Fruit fly (Drosophila melanogaster): Measurements from ENCODE around the gene CG12219.

The CG12219 gene

DNA sequence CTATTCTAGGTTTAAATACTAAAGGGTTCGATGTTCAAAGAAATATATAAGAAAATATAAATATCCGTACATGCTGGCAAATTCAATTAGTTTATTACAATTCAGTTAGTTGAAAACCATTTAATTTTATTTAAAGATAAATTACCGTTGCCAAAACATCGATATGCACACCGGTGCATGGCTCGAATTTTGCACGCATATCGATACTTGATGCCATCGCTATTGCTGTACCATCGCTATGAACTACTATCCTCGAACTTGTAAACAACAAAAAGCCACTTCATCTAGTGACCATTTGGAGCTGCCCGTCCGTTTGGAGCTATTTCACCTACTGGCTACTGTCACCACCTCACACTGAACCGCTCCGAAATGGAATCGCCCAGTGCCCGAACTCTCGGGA, 40.2 kb downstream of the CG12219 start, which contains the start of gene Josd (continued):
- TF ChIP-seq fu2 (GFP tag; optimal IDR thresholded peaks at IDR 0.05) (no peak), YL-1 (GFP tag; optimal IDR thresholded peaks at IDR 0.05) (peak; percentile 19), h (optimal IDR thresholded peaks at IDR 0.05) (no peak), vvl (GFP tag; IDR thresholded peaks at IDR 0.05) (0 out of 2 replicates have a peak, but pooled peaks have one; percentile 8), chn (GFP tag; optimal IDR thresholded peaks at IDR 0.05) (no peak), hth (optimal IDR thresholded peaks at IDR 0.05) (no peak), dm (GFP tag; optimal IDR thresholded peaks at IDR 0.05) (no peak), chinmo (GFP tag; IDR thresholded peaks at IDR 0.05; ENCODE audit: partially characterized antibody) (peak; percentile 70; the same call in 1 of the 4 replicates), CG9437 (GFP tag; optimal IDR thresholded peaks at IDR 0.05) (no peak), CG12299 (tag; optimal IDR thresholded peaks at IDR 0.05) (no peak), tna (GFP tag; IDR thresholded peaks at IDR 0.05; ENCODE audit: partially characterized antibody) (peak; percentile 54), Doc3 (GFP tag; IDR thresholded peaks at IDR 0.05; ENCODE audit: partially characterized antibody) (peak; percentile 77), CG17612 (GFP tag; IDR thresholded peaks at IDR 0.05) (no peak), CG14710 (tag; optimal IDR thresholded peaks at IDR 0.05) (peak; percentile 30), CG7963 (GFP tag; IDR thresholded peaks at IDR 0.05; ENCODE audit: partially characterized antibody) (peak; percentile 70; the same call in 2 of the 3 replicates), CG4707 (GFP tag; optimal IDR thresholded peaks at IDR 0.05) (no peak), hb (GFP tag; IDR thresholded peaks at IDR 0.05; ENCODE audit: partially characterized antibody) (peak; percentile 76), ara (GFP tag; IDR thresholded peaks at IDR 0.05) (no peak), BEAF-32 (GFP tag; optimal IDR thresholded peaks at IDR 0.05) (peak; percentile 85), Stat92E (GFP tag; optimal IDR thresholded peaks at IDR 0.05) (no peak), Dip3 (GFP tag; optimal IDR thresholded peaks at IDR 0.05) (no peak), shn (GFP tag; optimal IDR thresholded peaks at IDR 0.05) (no peak), sug (tag; optimal IDR thresholded peaks at IDR 0.05) (peak; percentile 11), Lhr (GFP tag; optimal IDR thresholded peaks at IDR 0.05) (no peak), CG12769 (tag; optimal IDR thresholded peaks at IDR 0.05) (no peak), pho (GFP tag; optimal IDR thresholded peaks at IDR 0.05) (no peak), CG14860 (GFP tag; IDR thresholded peaks at IDR 0.05; ENCODE audit: partially characterized antibody) (peak; percentile 69), zen2 (GFP tag; IDR thresholded peaks at IDR 0.05; ENCODE audit: partially characterized antibody) (peak; percentile 72), CG8290 (GFP tag; optimal IDR thresholded peaks at IDR 0.05) (no peak), CG8290 (tag; optimal IDR thresholded peaks at IDR 0.05) (peak in 1 of 2 experiments; percentile 41), CG8944 (GFP tag; optimal IDR thresholded peaks at IDR 0.05) (no peak), HmgZ (tag; optimal IDR thresholded peaks at IDR 0.05) (no peak), Pdp1 (GFP tag; optimal IDR thresholded peaks at IDR 0.05) (no peak), CG15514 (GFP tag; optimal IDR thresholded peaks at IDR 0.05) (peak; percentile 93), Ptx1 (GFP tag; IDR thresholded peaks at IDR 0.05) (no peak), D19A (tag; optimal IDR thresholded peaks at IDR 0.05) (no peak), CG30020 (tag; optimal IDR thresholded peaks at IDR 0.05) (peak; percentile 7), Dp (GFP tag; optimal IDR thresholded peaks at IDR 0.05) (peak; percentile 15), CG14667 (GFP tag; IDR thresholded peaks at IDR 0.05) (no peak), Oaz (GFP tag; IDR thresholded peaks at IDR 0.05) (no peak), pan (optimal IDR thresholded peaks at IDR 0.05) (no peak), pan (GFP tag; optimal IDR thresholded peaks at IDR 0.05 in 1 of 2, IDR thresholded peaks at IDR 0.05 in 1 of 2) (no peak), nmo (GFP tag; optimal IDR thresholded peaks at IDR 0.05) (peak; percentile 18), CG17328 (GFP tag; IDR thresholded peaks at IDR 0.05) (no peak), ranshi (GFP tag; IDR thresholded peaks at IDR 0.05) (no peak), sob (GFP tag; IDR thresholded peaks at IDR 0.05) (no peak), CG34422 (GFP tag; IDR thresholded peaks at IDR 0.05) (0 out of 3 replicates have a peak, but pooled peaks have one; percentile 11), Gsc (GFP tag; IDR thresholded peaks at IDR 0.05) (no peak), CG10543 (GFP tag; optimal IDR thresholded peaks at IDR 0.05) (no peak), D (optimal IDR thresholded peaks at IDR 0.05) (no peak), D (GFP tag; optimal IDR thresholded peaks at IDR 0.05) (no peak), CG9609 (GFP tag; optimal IDR thresholded peaks at IDR 0.05) (no peak)
